Fruit fly (Drosophila melanogaster) whole organism, embryonic: Measurements from ENCODE around the gene elB.

Experiments used
- Atf3 ChIP-seq: fragments of 200-800 bp; sonication (Bioruptor generic); optimal IDR thresholded peaks from 3 replicates; lab custom pipeline; 2016; ENCODE audit warnings: missing biosample characterization, missing genetic modification characterization
- CG11085 ChIP-seq: fragments of 200-800 bp; sonication (Bioruptor generic); IDR thresholded peaks from 2 replicates; pipeline ENCODE4 v1.3.6; 2022; ENCODE audit warnings: missing biosample characterization, missing genetic modification characterization
- CG12071 ChIP-seq: fragments of 200-800 bp; sonication (Bioruptor generic); optimal IDR thresholded peaks from 3 replicates; lab custom pipeline; 2018; ENCODE audit warnings: missing biosample characterization, mild to moderate bottlenecking, missing genetic modification characterization
- CG1233 ChIP-seq: fragments of 200-800 bp; sonication (Bioruptor generic); optimal IDR thresholded peaks from 4 replicates; lab custom pipeline; 2018; ENCODE audit warnings: missing biosample characterization, mild to moderate bottlenecking, missing genetic modification characterization
- CG13123 ChIP-seq: fragments of 200-800 bp; sonication (Bioruptor generic); optimal IDR thresholded peaks from 2 replicates; lab custom pipeline; 2016; ENCODE audit warnings: missing biosample characterization, missing genetic modification characterization
- CG13624 ChIP-seq: fragments of 200-800 bp; sonication (Bioruptor generic); optimal IDR thresholded peaks from 2 replicates; lab custom pipeline; 2016; ENCODE audit warnings: missing biosample characterization, missing genetic modification characterization
- CG15514 ChIP-seq: fragments of 200-800 bp; sonication (Bioruptor generic); optimal IDR thresholded peaks from 3 replicates; lab custom pipeline; 2017; ENCODE audit warnings: missing biosample characterization, missing genetic modification characterization, mild to moderate bottlenecking, moderate library complexity, missing genetic modification reagents
- CG1602 ChIP-seq: fragments of 200-800 bp; sonication (Bioruptor generic); optimal IDR thresholded peaks from 3 replicates; lab custom pipeline; 2016; ENCODE audit warnings: missing biosample characterization, missing genetic modification characterization
- CG16779 ChIP-seq: fragments of 200-800 bp; sonication (Bioruptor generic); IDR thresholded peaks from 2 replicates; pipeline ENCODE4 v1.3.6; 2022; ENCODE audit warnings: missing biosample characterization, missing genetic modification characterization
- CG18764 ChIP-seq: fragments of 200-800 bp; sonication (Bioruptor generic); optimal IDR thresholded peaks from 3 replicates; lab custom pipeline; 2016; ENCODE audit warnings: missing biosample characterization, missing genetic modification characterization
- CG2116 ChIP-seq: fragments of 200-800 bp; sonication (Bioruptor generic); optimal IDR thresholded peaks from 3 replicates; lab custom pipeline; 2018; ENCODE audit warnings: missing biosample characterization, mild to moderate bottlenecking, missing genetic modification characterization
- CG2199 ChIP-seq: fragments of 200-800 bp; sonication (Bioruptor generic); IDR thresholded peaks from 3 replicates; pipeline ENCODE4 v1.3.6; 2022; ENCODE audit warnings: missing biosample characterization, missing genetic modification characterization
- CG2712 ChIP-seq: fragments of 200-800 bp; optimal IDR thresholded peaks from 3 replicates; lab custom pipeline; 2019; ENCODE audit warnings: missing biosample characterization, mild to moderate bottlenecking, missing genetic modification characterization, moderate library complexity
- CG32767 ChIP-seq: fragments of 200-800 bp; sonication (Bioruptor generic); IDR thresholded peaks from 2 replicates; pipeline ENCODE4 v1.3.6; 2022; ENCODE audit warnings: missing biosample characterization, missing genetic modification characterization
- CG32772 ChIP-seq: fragments of 200-800 bp; sonication (Bioruptor generic); IDR thresholded peaks from 2 replicates; pipeline ENCODE4 v1.3.6; 2022; ENCODE audit warnings: missing biosample characterization, missing genetic modification characterization
- CG33213 ChIP-seq: fragments of 200-800 bp; sonication (Bioruptor generic); optimal IDR thresholded peaks from 3 replicates; lab custom pipeline; 2016; ENCODE audit warnings: missing biosample characterization, missing genetic modification characterization
- CG34224 ChIP-seq: fragments of 200-800 bp; sonication (Bioruptor generic); IDR thresholded peaks from 3 replicates; pipeline ENCODE4 v1.3.6; 2022; ENCODE audit warnings: missing biosample characterization, missing genetic modification characterization; ENCODE audit not compliant: partially characterized antibody
- CG7556 ChIP-seq: fragments of 200-800 bp; sonication (Bioruptor generic); optimal IDR thresholded peaks from 2 replicates; lab custom pipeline; 2017; ENCODE audit warnings: missing biosample characterization, mild to moderate bottlenecking, missing genetic modification characterization
- Camta ChIP-seq: fragments of 200-800 bp; sonication (Bioruptor generic); optimal IDR thresholded peaks from 2 replicates; lab custom pipeline; 2016; ENCODE audit warnings: missing biosample characterization, missing genetic modification characterization
- Chrac-16 ChIP-seq: fragments of 200-800 bp; sonication (Bioruptor generic); optimal IDR thresholded peaks from 3 replicates; lab custom pipeline; 2016; ENCODE audit warnings: missing biosample characterization, missing genetic modification characterization
- Dip2 ChIP-seq: fragments of 200-800 bp; sonication (Bioruptor generic); IDR thresholded peaks from 2 replicates; pipeline ENCODE4 v1.3.6; 2022; ENCODE audit warnings: missing biosample characterization, missing genetic modification characterization
- Ets65A ChIP-seq: fragments of 200-800 bp; sonication (Bioruptor generic); peaks from one replicate; lab custom pipeline; 2016; ENCODE audit warnings: missing biosample characterization, missing genetic modification characterization
- HLH54F ChIP-seq: fragments of 200-800 bp; sonication (Bioruptor generic); optimal IDR thresholded peaks from 3 replicates; lab custom pipeline; 2016; ENCODE audit warnings: missing biosample characterization, missing genetic modification characterization
- Neu2 ChIP-seq: fragments of 200-800 bp; sonication (Bioruptor generic); optimal IDR thresholded peaks from 3 replicates; lab custom pipeline; 2016; ENCODE audit warnings: missing biosample characterization, missing genetic modification characterization, borderline replicate concordance
- Sox100B ChIP-seq: fragments of 200-800 bp; sonication (Bioruptor generic); optimal IDR thresholded peaks from 3 replicates; lab custom pipeline; 2018; ENCODE audit warnings: missing biosample characterization, mild to moderate bottlenecking, missing genetic modification characterization
- Tbp ChIP-seq: fragments of >200 bp; optimal IDR thresholded peaks from 2 replicates; lab custom pipeline; 2018; ENCODE audit warnings: missing biosample characterization, missing genetic modification characterization
- Xbp1 ChIP-seq: fragments of 200-800 bp; sonication (Bioruptor generic); optimal IDR thresholded peaks from 3 replicates; lab custom pipeline; 2016; ENCODE audit warnings: missing biosample characterization, mild to moderate bottlenecking, missing genetic modification characterization
- chif ChIP-seq, 2 experiments: fragments of 200-800 bp; sonication (Bioruptor generic); optimal IDR thresholded peaks; 3 replicates each; lab custom pipeline; 2016; ENCODE audit warnings: missing biosample characterization in 2 of 2, missing genetic modification characterization in 2 of 2
- ci ChIP-seq: fragments of 200-800 bp; sonication (Bioruptor generic); IDR thresholded peaks from 3 replicates; pipeline ENCODE4 v1.3.6; 2022; ENCODE audit warnings: missing biosample characterization, missing genetic modification characterization
- fd102C ChIP-seq: fragments of 200-800 bp; sonication (Bioruptor generic); optimal IDR thresholded peaks from 2 replicates; lab custom pipeline; 2018; ENCODE audit warnings: missing biosample characterization, mild to moderate bottlenecking, missing genetic modification characterization, moderate library complexity
- fd64A ChIP-seq: fragments of 200-800 bp; sonication (Bioruptor generic); optimal IDR thresholded peaks from 3 replicates; lab custom pipeline; 2018; ENCODE audit warnings: missing biosample characterization, mild to moderate bottlenecking, missing genetic modification characterization
- gfzf ChIP-seq: fragments of 200-800 bp; sonication (Bioruptor generic); optimal IDR thresholded peaks from 2 replicates; lab custom pipeline; 2016; ENCODE audit warnings: missing biosample characterization, mild to moderate bottlenecking, missing genetic modification characterization, moderate library complexity
- ham ChIP-seq: fragments of 200-800 bp; sonication (Bioruptor generic); IDR thresholded peaks from 2 replicates; pipeline ENCODE4 v1.3.6; 2022; ENCODE audit warnings: missing biosample characterization, missing genetic modification characterization
- jumu ChIP-seq: fragments of 200-800 bp; sonication (Bioruptor generic); optimal IDR thresholded peaks from 3 replicates; lab custom pipeline; 2016; ENCODE audit warnings: missing biosample characterization, missing genetic modification characterization
- klu ChIP-seq: fragments of 200-800 bp; sonication (Bioruptor generic); IDR thresholded peaks from 2 replicates; pipeline ENCODE4 v1.3.6; 2022; ENCODE audit warnings: missing biosample characterization, missing genetic modification characterization
- kni ChIP-seq: fragments of 200-800 bp; sonication (Bioruptor generic); optimal IDR thresholded peaks from 3 replicates; lab custom pipeline; 2017; ENCODE audit warnings: mild to moderate bottlenecking, missing biosample characterization, missing genetic modification reagents, missing genetic modification characterization
- lab ChIP-seq: fragments of 200-800 bp; sonication (Bioruptor generic); optimal IDR thresholded peaks from 3 replicates; lab custom pipeline; 2017; ENCODE audit warnings: missing biosample characterization, missing genetic modification characterization, mild to moderate bottlenecking, moderate library complexity, missing genetic modification reagents
- lilli ChIP-seq: fragments of 200-800 bp; sonication (Bioruptor generic); optimal IDR thresholded peaks from 3 replicates; lab custom pipeline; 2016; ENCODE audit warnings: missing biosample characterization, missing genetic modification characterization
- lmd ChIP-seq: fragments of 200-800 bp; sonication (Bioruptor generic); IDR thresholded peaks from 2 replicates; pipeline ENCODE4 v1.3.6; 2022; ENCODE audit warnings: missing biosample characterization, missing genetic modification characterization
- lov ChIP-seq, 2 experiments: fragments of 200-800 bp in 1 of 2; fragments of >200 bp in 1 of 2; sonication (Bioruptor generic) in 1 of 2; IDR thresholded peaks in 1 of 2; optimal IDR thresholded peaks in 1 of 2; 2 replicates in 1 of 2; 3 replicates in 1 of 2; pipeline versions ENCODE4 v1.3.6 to Lab custom; 2017 to 2022; ENCODE audit warnings: missing biosample characterization in 1 of 2, missing genetic modification characterization in 1 of 2
- nerfin-1 ChIP-seq: fragments of 200-800 bp; sonication (Bioruptor generic); optimal IDR thresholded peaks from 3 replicates; lab custom pipeline; 2019; ENCODE audit warnings: missing biosample characterization, mild to moderate bottlenecking, missing genetic modification characterization, moderate library complexity
- peb ChIP-seq: fragments of 200-800 bp; sonication (Bioruptor generic); IDR thresholded peaks from 2 replicates; pipeline ENCODE4 v1.3.6; 2022; ENCODE audit warnings: missing biosample characterization, missing genetic modification characterization
- pfk ChIP-seq: fragments of 200-800 bp; sonication (Bioruptor generic); optimal IDR thresholded peaks from 2 replicates; lab custom pipeline; 2018; ENCODE audit warnings: missing biosample characterization, mild to moderate bottlenecking, missing genetic modification characterization, moderate library complexity
- pzg ChIP-seq: fragments of 200-800 bp; sonication (Bioruptor generic); optimal IDR thresholded peaks from 3 replicates; lab custom pipeline; 2018; ENCODE audit warnings: missing biosample characterization, mild to moderate bottlenecking, missing genetic modification characterization, moderate library complexity
- slou ChIP-seq: fragments of 200-800 bp; sonication (Bioruptor generic); optimal IDR thresholded peaks from 3 replicates; lab custom pipeline; 2016; ENCODE audit warnings: missing biosample characterization, missing genetic modification characterization
- trem ChIP-seq: fragments of 200-800 bp; optimal IDR thresholded peaks from 3 replicates; lab custom pipeline; 2019; ENCODE audit warnings: missing biosample characterization, mild to moderate bottlenecking, missing genetic modification characterization, moderate library complexity
- twi ChIP-seq: fragments of 200-800 bp; optimal IDR thresholded peaks from 2 replicates; lab custom pipeline; 2019; ENCODE audit warnings: missing biosample characterization, mild to moderate bottlenecking, missing genetic modification characterization, moderate library complexity
- wek ChIP-seq: fragments of 200-800 bp; sonication (Bioruptor generic); optimal IDR thresholded peaks from 3 replicates; lab custom pipeline; 2018; ENCODE audit warnings: missing biosample characterization, mild to moderate bottlenecking, missing genetic modification characterization, moderate library complexity
- z ChIP-seq: fragments of 200-800 bp; sonication (Bioruptor generic); IDR thresholded peaks from 3 replicates; pipeline ENCODE4 v1.3.6; 2022; ENCODE audit warnings: missing biosample characterization, missing genetic modification characterization

elB gene

dm6 chr2L:14432410-14433340 is 23.3 kb upstream of the elB start (continued):
- TF ChIP-seq CG34224 (GFP tag; lab: Robert Waterston, UW) = no peak
- TF ChIP-seq Xbp1 (GFP tag; lab: Kevin White, UChicago) = no peak
- peak; percentile 22; the same call in 1 of the 2 replicates for TF ChIP-seq CG32767 (GFP tag; lab: Robert Waterston, UW)
- TF ChIP-seq pzg (GFP tag; lab: Kevin White, UChicago) = no peak
- no peak for TF ChIP-seq chif (GFP tag; optimal IDR thresholded peaks at IDR 0.05; lab: Kevin White, UChicago)
- TF ChIP-seq klu (GFP tag; lab: Robert Waterston, UW) = no peak
- TF ChIP-seq lab (GFP tag; lab: Kevin White, UChicago) = peak; percentile 22
- TF ChIP-seq Tbp (GFP tag; lab: Kevin White, UChicago) = no peak
- no peak for TF ChIP-seq CG2712
- no peak for TF ChIP-seq fd64A (GFP tag; lab: Kevin White, UChicago)
- no peak for TF ChIP-seq CG33213 (GFP tag; lab: Kevin White, UChicago)
- no peak for TF ChIP-seq lilli (GFP tag; lab: Kevin White, UChicago)
- no peak for TF ChIP-seq CG18764
- no peak for TF ChIP-seq jumu (GFP tag; lab: Kevin White, UChicago)
- no peak for TF ChIP-seq CG13624 (GFP tag; lab: Kevin White, UChicago)
- TF ChIP-seq CG13123 = no peak
- no peak for TF ChIP-seq Sox100B (GFP tag; lab: Kevin White, UChicago)
- no peak for TF ChIP-seq CG15514 (GFP tag; lab: Kevin White, UChicago)
- no peak for TF ChIP-seq pfk
- no peak for TF ChIP-seq CG1602 (GFP tag; lab: Kevin White, UChicago)
- TF ChIP-seq wek (GFP tag; lab: Kevin White, UChicago) = no peak
- TF ChIP-seq CG7556 (GFP tag; lab: Kevin White, UChicago) = no peak
- no peak for TF ChIP-seq Dip2 (GFP tag; lab: Robert Waterston, UW)
- peak; percentile 5 for TF ChIP-seq CG12071 (GFP tag; lab: Kevin White, UChicago)
- TF ChIP-seq CG1233 (GFP tag; lab: Kevin White, UChicago) = no peak
- TF ChIP-seq fd102C (GFP tag; lab: Kevin White, UChicago) = no peak
- no peak for TF ChIP-seq ham (GFP tag; lab: Robert Waterston, UW)
- TF ChIP-seq kni (GFP tag; lab: Kevin White, UChicago) = peak; percentile 64
- peak; percentile 7 for TF ChIP-seq CG2116
- no peak for TF ChIP-seq lov (optimal IDR thresholded peaks at IDR 0.05; lab: Kevin White, UChicago)
- TF ChIP-seq lov (GFP tag; IDR thresholded peaks at IDR 0.05; lab: Robert Waterston, UW) = peak; percentile 78; the same call in 1 of the 3 replicates
- TF ChIP-seq Atf3 (GFP tag; lab: Kevin White, UChicago) = no peak
- TF ChIP-seq Ets65A = no peak
- TF ChIP-seq slou = no peak
- no peak for TF ChIP-seq CG11085 (GFP tag; lab: Robert Waterston, UW)
- no peak for TF ChIP-seq Camta (GFP tag; lab: Kevin White, UChicago)
- 0 out of 3 replicates have a peak, but pooled peaks have one; percentile 31 for TF ChIP-seq CG2199 (GFP tag; lab: Robert Waterston, UW)
- no peak for TF ChIP-seq nerfin-1 (tag; lab: Kevin White, UChicago)
- TF ChIP-seq peb (GFP tag; lab: Robert Waterston, UW) = no peak
- TF ChIP-seq Neu2 (GFP tag; lab: Kevin White, UChicago) = no peak
- TF ChIP-seq CG32772 = no peak
- TF ChIP-seq CG16779 (GFP tag; lab: Robert Waterston, UW) = no peak
- TF ChIP-seq z (GFP tag; lab: Robert Waterston, UW) = 0 out of 3 replicates have a peak, but pooled peaks have one; percentile 51
- no peak for TF ChIP-seq HLH54F (GFP tag; lab: Kevin White, UChicago)
- TF ChIP-seq Chrac-16 (GFP tag; lab: Kevin White, UChicago) = no peak
- no peak for TF ChIP-seq gfzf (GFP tag; lab: Kevin White, UChicago)
- peak; percentile 60; the same call in 2 of the 3 replicates for TF ChIP-seq ci (GFP tag; lab: Robert Waterston, UW)
- no peak for TF ChIP-seq trem (tag; lab: Kevin White, UChicago)
- TF ChIP-seq lmd (GFP tag; lab: Robert Waterston, UW) = no peak
- TF ChIP-seq twi (tag; lab: Kevin White, UChicago) = no peak
